Worm (Caenorhabditis elegans) whole organism, L1 larva: ENCODE data around the gene pir-1.

ENCODE experiments used
- aly-2 ChIP-seq: fragments of 150-350 bp; optimal IDR thresholded peaks from 2 replicates; lab custom pipeline; 2014; ENCODE audit warnings: missing biosample characterization, missing genetic modification characterization
- ceh-63 ChIP-seq: fragments of 200-800 bp; sonication (Bioruptor generic); optimal IDR thresholded peaks from 2 replicates; lab custom pipeline; 2018; ENCODE audit warnings: mild to moderate bottlenecking, missing genetic modification characterization, missing compliant biosample characterization
- ceh-8 ChIP-seq: fragments of 200-800 bp; sonication (Bioruptor generic); optimal IDR thresholded peaks from 2 replicates; lab custom pipeline; 2018; ENCODE audit warnings: mild to moderate bottlenecking, missing genetic modification characterization, moderate library complexity, missing compliant biosample characterization
- efl-1 ChIP-seq, 4 experiments: fragments of 150-350 bp; optimal IDR thresholded peaks in 3 of 4; peaks in 1 of 4; 1 replicate in 1 of 4; 2 replicates in 3 of 4; lab custom pipeline; 2014; ENCODE audit warnings: missing biosample characterization in 2 of 4, missing genetic modification characterization in 2 of 4, missing genetic modification reagents in 2 of 4
- hlh-17 ChIP-seq: fragments of 200-800 bp; sonication (Bioruptor generic); optimal IDR thresholded peaks from 2 replicates; lab custom pipeline; 2018; ENCODE audit warnings: missing genetic modification characterization, mild to moderate bottlenecking, missing compliant biosample characterization, moderate library complexity, borderline replicate concordance
- jun-1 ChIP-seq: fragments of 150-350 bp; optimal IDR thresholded peaks from 2 replicates; lab custom pipeline; 2014; ENCODE audit warnings: missing biosample characterization, missing genetic modification reagents, missing genetic modification characterization
- mdl-1 ChIP-seq, 2 experiments: fragments of 150-350 bp; optimal IDR thresholded peaks; 2 replicates each; lab custom pipeline; 2014 to 2017; ENCODE audit warnings: missing biosample characterization in 2 of 2, missing genetic modification characterization in 2 of 2, inconsistent platforms in 1 of 2
- nhr-28 ChIP-seq: fragments of 150-350 bp; optimal IDR thresholded peaks from 2 replicates; lab custom pipeline; 2014; ENCODE audit warnings: missing biosample characterization, missing genetic modification characterization
- nhr-76 ChIP-seq: sonication (generic microtip); optimal IDR thresholded peaks from 2 replicates; lab custom pipeline; 2017; ENCODE audit warnings: missing biosample characterization, missing genetic modification characterization
- nhr-84 ChIP-seq: sonication (generic microtip); optimal IDR thresholded peaks from 2 replicates; lab custom pipeline; 2017; ENCODE audit warnings: missing biosample characterization, missing genetic modification characterization
- pag-3 ChIP-seq: sonication (generic microtip); optimal IDR thresholded peaks from 2 replicates; lab custom pipeline; 2017; ENCODE audit warnings: missing genetic modification characterization, mild to moderate bottlenecking, missing compliant biosample characterization, antibody characterized with exemption, borderline replicate concordance; ENCODE audit not compliant: insufficient read depth
- unc-130 ChIP-seq: fragments of 150-350 bp; optimal IDR thresholded peaks from 2 replicates; lab custom pipeline; 2017; ENCODE audit warnings: missing biosample characterization, missing genetic modification characterization, inconsistent platforms
- unc-62 ChIP-seq: fragments of 150-350 bp; optimal IDR thresholded peaks from 2 replicates; lab custom pipeline; 2014; ENCODE audit warnings: missing biosample characterization, missing genetic modification reagents, missing genetic modification characterization
- zag-1 ChIP-seq: fragments of 150-350 bp; optimal IDR thresholded peaks from 2 replicates; lab custom pipeline; 2014; ENCODE audit warnings: missing biosample characterization, missing genetic modification characterization

DNA sequence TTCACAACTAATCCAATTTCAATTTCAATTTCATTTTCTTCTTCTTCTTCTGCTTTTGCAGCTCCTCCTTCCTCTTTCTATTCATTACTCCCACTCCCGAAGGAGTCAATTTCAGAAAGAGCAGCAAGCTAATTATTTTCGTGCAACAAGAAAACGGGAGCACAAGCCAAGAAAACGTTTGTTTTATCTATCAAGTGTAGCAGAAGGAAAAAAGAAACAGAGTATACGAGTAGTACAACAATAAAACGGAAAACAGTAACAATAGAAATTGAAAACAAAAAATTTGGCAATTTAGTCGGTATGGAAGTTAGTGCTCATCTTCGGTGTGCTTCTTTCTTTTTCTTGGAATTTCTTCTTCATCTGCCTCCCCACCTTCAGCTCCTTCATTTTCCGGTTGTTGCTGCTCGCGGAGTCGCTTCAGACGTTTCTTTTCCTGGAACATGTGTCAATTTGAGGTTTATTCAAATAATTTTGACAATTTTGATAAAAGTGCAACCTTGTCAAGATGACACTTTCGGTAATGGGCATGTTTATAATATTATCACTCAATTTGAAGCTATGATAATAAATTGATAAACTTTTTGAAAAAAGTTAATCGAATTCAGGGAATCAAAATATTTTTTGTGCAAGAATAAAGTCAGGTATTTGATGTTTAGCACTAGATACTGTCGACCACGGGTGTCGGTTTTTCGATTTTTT lies 11.2 kb upstream of the pir-1 start, which contains the start of gene W07A12.8:
- TF ChIP-seq jun-1 (tag; lab: Kevin White, UChicago) = no peak
- no peak for TF ChIP-seq unc-130 (tag; lab: Kevin White, UChicago)
- no peak for TF ChIP-seq nhr-76 (tag; lab: Kevin White, UChicago)
- no peak for TF ChIP-seq unc-62 (GFP tag; lab: Kevin White, UChicago)
- no peak for TF ChIP-seq pag-3 (tag; lab: Kevin White, UChicago)
- no peak for TF ChIP-seq mdl-1 (tag; optimal IDR thresholded peaks at IDR 0.05; lab: Kevin White, UChicago)
- no peak for TF ChIP-seq zag-1 (tag; lab: Kevin White, UChicago)
- no peak for TF ChIP-seq nhr-84
- no peak for TF ChIP-seq efl-1 (optimal IDR thresholded peaks at IDR 0.05; lab: Kevin White, UChicago)
- no peak for TF ChIP-seq efl-1 (GFP tag; optimal IDR thresholded peaks at IDR 0.05 in 1 of 2; lab: Kevin White, UChicago)
- no peak for TF ChIP-seq hlh-17 (GFP tag; lab: Kevin White, UChicago)
- TF ChIP-seq nhr-28 (tag; lab: Kevin White, UChicago) = no peak
- TF ChIP-seq ceh-8 (GFP tag; lab: Kevin White, UChicago) = no peak
- no peak for TF ChIP-seq ceh-63 (GFP tag; lab: Kevin White, UChicago)
- no peak for TF ChIP-seq aly-2
